Worm (Caenorhabditis elegans): Measurements from ENCODE around the gene F10C1.3.

The F10C1.3 gene

DNA sequence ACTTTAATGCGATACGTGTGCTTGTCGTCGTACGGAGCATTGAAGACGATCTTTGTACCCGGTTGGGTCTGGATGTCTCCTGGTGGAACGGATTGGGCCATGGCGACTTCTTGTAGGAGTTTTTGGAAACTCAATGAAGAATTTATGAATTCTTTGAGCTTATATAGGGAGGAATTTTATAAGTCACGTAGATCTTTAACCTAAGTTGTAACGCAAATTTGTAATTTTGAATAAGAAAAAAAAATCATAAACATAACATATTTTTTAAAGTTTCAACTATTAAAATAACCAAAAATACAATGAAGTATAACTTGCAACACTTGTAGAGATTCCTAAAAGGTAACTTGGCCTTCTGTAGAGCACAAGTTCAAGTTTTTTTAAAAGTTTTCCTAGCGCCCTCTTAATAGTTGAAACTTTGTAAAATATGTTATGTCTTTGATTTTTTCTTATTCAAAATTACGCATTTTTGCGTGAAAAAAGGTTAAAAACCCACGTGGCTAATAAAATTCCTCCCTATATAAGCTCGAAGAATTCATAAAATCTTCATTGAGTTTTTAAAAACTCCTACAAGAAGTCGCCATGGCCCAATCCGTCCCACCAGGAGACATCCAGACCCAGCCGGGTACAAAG, 39.9 kb upstream of the F10C1.3 start, which contains the start of the genes msp-63 and msp-142:
Gene msp-63 (minus strand): TSS at position 101 of the 630 bp plus-strand sequence.
Gene msp-142 (plus strand): TSS at position 580 of the 630 bp plus-strand sequence.
- TF ChIP-seq snpc-4 (tag; optimal IDR thresholded peaks at IDR 0.05) (no peak), zip-8 (tag; optimal IDR thresholded peaks at IDR 0.05) (no peak), ceh-39 (tag; optimal IDR thresholded peaks at IDR 0.05) (no peak), nhr-76 (tag; optimal IDR thresholded peaks at IDR 0.05) (no peak), lin-32 (GFP tag; optimal IDR thresholded peaks at IDR 0.05) (no peak), sem-2 (GFP tag; optimal IDR thresholded peaks at IDR 0.05) (no peak), blmp-1 (tag; optimal IDR thresholded peaks at IDR 0.05) (no peak), mls-2 (tag; optimal IDR thresholded peaks at IDR 0.05) (no peak), ham-2 (GFP tag; optimal IDR thresholded peaks at IDR 0.05) (no peak), nhr-12 (tag; optimal IDR thresholded peaks at IDR 0.05) (no peak), sptf-1 (tag; optimal IDR thresholded peaks at IDR 0.05) (no peak), unc-120 (tag; optimal IDR thresholded peaks at IDR 0.05; ENCODE audit: poor library complexity, severe bottlenecking) (no peak), ztf-11 (tag; optimal IDR thresholded peaks at IDR 0.05) (no peak), lsy-2 (tag; optimal IDR thresholded peaks at IDR 0.05) (no peak)

DNA sequence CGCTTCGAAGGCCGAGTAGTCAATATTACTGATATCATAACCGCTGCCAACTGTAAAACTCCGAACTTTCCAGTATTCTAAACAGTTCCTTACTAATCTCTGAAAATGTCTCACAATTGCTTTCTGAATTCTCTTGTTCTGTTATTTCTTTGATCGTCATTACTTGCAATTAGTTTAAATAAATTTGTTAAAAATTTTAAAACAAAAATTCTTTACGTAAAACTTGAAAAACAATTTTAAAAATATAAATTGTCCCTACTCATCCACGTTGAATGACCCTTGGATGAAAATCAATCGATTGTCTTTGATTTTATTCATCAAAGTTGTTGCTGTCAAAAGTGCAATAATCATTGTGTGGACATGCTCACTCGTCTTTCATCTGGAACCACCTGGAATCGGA, 36.6 kb upstream of the F10C1.3 start, which contains the start of gene acdh-8:
Gene acdh-8 (plus strand): TSS at position 301 of the 400 bp plus-strand sequence.
- TF ChIP-seq ceh-43 (GFP tag; optimal IDR thresholded peaks at IDR 0.05) (no peak), hlh-1 (tag; optimal IDR thresholded peaks at IDR 0.05) (no peak), mep-1 (tag; optimal IDR thresholded peaks at IDR 0.05) (no peak), drap-1 (GFP tag; optimal IDR thresholded peaks at IDR 0.05) (no peak), elt-1 (tag; optimal IDR thresholded peaks at IDR 0.05; ENCODE audit: borderline replicate concordance, insufficient read depth) (no peak), nhr-2 (tag; optimal IDR thresholded peaks at IDR 0.05) (no peak), bed-3 (GFP tag; optimal IDR thresholded peaks at IDR 0.05) (no peak), nhr-237 (tag; optimal IDR thresholded peaks at IDR 0.05) (no peak), sem-2 (GFP tag; optimal IDR thresholded peaks at IDR 0.05) (no peak), nhr-12 (tag; optimal IDR thresholded peaks at IDR 0.05) (no peak), zip-8 (tag; optimal IDR thresholded peaks at IDR 0.05) (no peak), cnd-1 (tag; optimal IDR thresholded peaks at IDR 0.05) (no peak), pha-4 (tag; optimal IDR thresholded peaks at IDR 0.05) (no peak), ceh-39 (tag; optimal IDR thresholded peaks at IDR 0.05) (no peak), nhr-28 (tag; optimal IDR thresholded peaks at IDR 0.05) (no peak), nhr-76 (tag; optimal IDR thresholded peaks at IDR 0.05) (no peak)

DNA sequence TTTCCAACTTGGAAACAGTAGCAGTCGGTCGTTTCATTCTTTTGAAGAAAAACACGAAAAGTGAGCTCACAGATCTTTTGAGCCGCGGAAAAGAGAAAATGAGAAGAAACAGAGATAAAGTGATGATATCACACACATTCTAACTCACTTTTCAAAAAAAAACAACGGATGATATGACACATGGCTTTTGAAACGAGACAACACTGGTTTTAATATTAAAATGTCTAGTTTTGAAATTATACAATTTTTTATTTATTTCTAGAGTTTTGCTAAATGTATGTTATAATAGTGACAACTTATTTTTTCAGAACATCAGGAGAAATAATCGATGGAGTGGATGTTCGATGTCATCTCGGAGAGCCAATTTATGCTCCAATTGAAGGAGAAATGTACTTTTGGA, 34.9 kb upstream of the F10C1.3 start, which contains the start of gene K05F1.14:
Gene K05F1.14 (minus strand): TSS at position 101 of the 400 bp plus-strand sequence.
- TF ChIP-seq sptf-1 (tag; optimal IDR thresholded peaks at IDR 0.05): no peak
- TF ChIP-seq ceh-43 (GFP tag; optimal IDR thresholded peaks at IDR 0.05): no peak
- no peak for TF ChIP-seq lin-32 (GFP tag; optimal IDR thresholded peaks at IDR 0.05)
- TF ChIP-seq sem-2 (GFP tag; optimal IDR thresholded peaks at IDR 0.05): no peak
- TF ChIP-seq nhr-2 (tag; optimal IDR thresholded peaks at IDR 0.05): no peak
- no peak for TF ChIP-seq nhr-76 (tag; optimal IDR thresholded peaks at IDR 0.05)

DNA sequence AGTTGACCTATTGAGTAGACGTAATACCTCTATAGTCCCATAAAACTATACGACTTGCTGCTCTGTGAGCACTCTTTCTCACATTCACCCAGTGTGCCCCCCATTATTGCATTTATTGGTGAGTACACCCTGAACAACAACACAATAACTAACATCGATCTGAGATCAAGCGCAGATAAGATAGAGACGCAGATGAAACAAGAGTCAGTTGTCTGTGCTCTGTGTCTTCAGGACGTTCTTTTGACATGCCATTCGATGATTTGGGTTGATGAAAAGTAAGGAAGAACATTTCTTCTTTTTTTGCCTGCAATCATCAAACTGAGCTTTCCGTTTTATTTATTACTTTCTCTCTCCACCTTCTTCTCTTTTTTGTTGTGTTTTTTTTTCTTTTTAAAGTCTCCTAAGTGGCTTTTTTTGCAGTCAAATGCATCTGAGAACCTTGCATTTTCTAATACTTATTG, 32.8 kb upstream of the F10C1.3 start, which contains the start of gene lect-2:
Gene lect-2 (plus strand): TSS at position 411 of the 461 bp plus-strand sequence.
- TF ChIP-seq mep-1 (tag; optimal IDR thresholded peaks at IDR 0.05) (no peak), bed-3 (GFP tag; optimal IDR thresholded peaks at IDR 0.05) (no peak), nhr-12 (tag; optimal IDR thresholded peaks at IDR 0.05) (no peak), unc-62 (GFP tag; optimal IDR thresholded peaks at IDR 0.05) (peak; percentile 28), nhr-2 (tag; optimal IDR thresholded peaks at IDR 0.05) (peak; percentile 35), elt-1 (tag; optimal IDR thresholded peaks at IDR 0.05; ENCODE audit: borderline replicate concordance, insufficient read depth) (peak; percentile 84), sem-2 (GFP tag; optimal IDR thresholded peaks at IDR 0.05) (no peak), ceh-83 (GFP tag; optimal IDR thresholded peaks at IDR 0.05) (no peak), zip-8 (tag; optimal IDR thresholded peaks at IDR 0.05) (no peak), pha-4 (tag; optimal IDR thresholded peaks at IDR 0.05) (no peak), lsy-2 (tag; optimal IDR thresholded peaks at IDR 0.05) (no peak), mls-2 (tag; optimal IDR thresholded peaks at IDR 0.05) (no peak), sptf-1 (tag; optimal IDR thresholded peaks at IDR 0.05) (no peak), unc-39 (tag; optimal IDR thresholded peaks at IDR 0.05) (no peak), blmp-1 (tag; optimal IDR thresholded peaks at IDR 0.05) (no peak), hlh-1 (tag; optimal IDR thresholded peaks at IDR 0.05) (peak; percentile 94), nhr-76 (tag; optimal IDR thresholded peaks at IDR 0.05) (no peak), elt-3 (tag; optimal IDR thresholded peaks at IDR 0.05) (no peak), ceh-43 (GFP tag; optimal IDR thresholded peaks at IDR 0.05) (no peak), unc-120 (tag; optimal IDR thresholded peaks at IDR 0.05; ENCODE audit: poor library complexity, severe bottlenecking) (peak; percentile 6), nhr-28 (tag; optimal IDR thresholded peaks at IDR 0.05) (no peak), ham-2 (GFP tag; optimal IDR thresholded peaks at IDR 0.05) (no peak), cnd-1 (tag; optimal IDR thresholded peaks at IDR 0.05) (no peak), mab-5 (tag; optimal IDR thresholded peaks at IDR 0.05) (no peak), nhr-237 (tag; optimal IDR thresholded peaks at IDR 0.05) (no peak), drap-1 (GFP tag; optimal IDR thresholded peaks at IDR 0.05) (no peak), ces-1 (GFP tag; optimal IDR thresholded peaks at IDR 0.05) (no peak), M03D4.4 (tag; optimal IDR thresholded peaks at IDR 0.05) (no peak), tbx-8 (GFP tag; optimal IDR thresholded peaks at IDR 0.05) (no peak)

Measured in whole organism, mixed stage, embryonic.